Fruit fly (Drosophila melanogaster): ENCODE data around the gene Ugt302E1.

The Ugt302E1 gene

DNA sequence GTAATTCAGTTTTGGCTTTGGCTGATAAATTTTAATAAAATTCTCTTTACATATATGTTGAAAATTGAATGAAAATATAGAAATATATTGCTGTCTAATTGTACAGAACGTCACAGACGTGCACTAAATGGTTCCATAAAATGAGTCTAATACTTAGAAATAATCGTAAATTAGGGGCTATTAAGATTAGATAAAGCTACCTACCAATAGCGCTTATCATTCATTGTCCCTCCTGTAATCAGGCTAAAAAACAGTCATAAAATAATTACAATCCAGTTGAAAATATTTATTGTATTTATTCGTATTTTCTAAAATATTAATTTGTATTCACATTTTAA is 18.7 kb downstream of the Ugt302E1 start (continued):
- no peak for TF ChIP-seq Spps (tag; optimal IDR thresholded peaks at IDR 0.05)
- no peak for TF ChIP-seq cwo (GFP tag; optimal IDR thresholded peaks at IDR 0.05)
- TF ChIP-seq exex (tag; optimal IDR thresholded peaks at IDR 0.05): peak; percentile 98
- no peak for TF ChIP-seq tx (GFP tag; optimal IDR thresholded peaks at IDR 0.05)
- TF ChIP-seq Med (GFP tag): no peak
- no peak for TF ChIP-seq CG34224 (GFP tag; IDR thresholded peaks at IDR 0.05; ENCODE audit: partially characterized antibody)
- no peak for TF ChIP-seq CG7372 (GFP tag; IDR thresholded peaks at IDR 0.05)
- TF ChIP-seq CG15479 (GFP tag; optimal IDR thresholded peaks at IDR 0.05): no peak
- TF ChIP-seq CG18599 (GFP tag; optimal IDR thresholded peaks at IDR 0.05): peak; percentile 29
- TF ChIP-seq Rfx (GFP tag; IDR thresholded peaks at IDR 0.05): no peak
- no peak for TF ChIP-seq abd-A (tag; optimal IDR thresholded peaks at IDR 0.05)
- no peak for TF ChIP-seq repo (GFP tag; optimal IDR thresholded peaks at IDR 0.05)
- no peak for TF ChIP-seq CG18476 (GFP tag; optimal IDR thresholded peaks at IDR 0.05)
- TF ChIP-seq CG4328 (GFP tag; optimal IDR thresholded peaks at IDR 0.05): no peak
- peak in 1 of 2 experiments; percentile 23 for TF ChIP-seq Trl (optimal IDR thresholded peaks at IDR 0.05)
- TF ChIP-seq Trl (GFP tag; optimal IDR thresholded peaks at IDR 0.05): no peak
- peak; percentile 44 for TF ChIP-seq sug (tag; optimal IDR thresholded peaks at IDR 0.05)
- TF ChIP-seq prd (optimal IDR thresholded peaks at IDR 0.05): no peak
- TF ChIP-seq prd (GFP tag; IDR thresholded peaks at IDR 0.05): no peak
- no peak for TF ChIP-seq Ada2b (GFP tag; IDR thresholded peaks at IDR 0.05)
- no peak for TF ChIP-seq CoRest (tag; optimal IDR thresholded peaks at IDR 0.05)
- TF ChIP-seq maf-S (GFP tag; optimal IDR thresholded peaks at IDR 0.05): no peak
- TF ChIP-seq gfzf (GFP tag; optimal IDR thresholded peaks at IDR 0.05): no peak
- peak; percentile 9 for TF ChIP-seq CrebB (tag; optimal IDR thresholded peaks at IDR 0.05)
- no peak for TF ChIP-seq CG11696 (GFP tag; IDR thresholded peaks at IDR 0.05)
- no peak for TF ChIP-seq Optix (GFP tag; IDR thresholded peaks at IDR 0.05)
- TF ChIP-seq zfh1 (GFP tag; IDR thresholded peaks at IDR 0.05): no peak
- TF ChIP-seq grn (GFP tag; optimal IDR thresholded peaks at IDR 0.05): peak; percentile 29

DNA sequence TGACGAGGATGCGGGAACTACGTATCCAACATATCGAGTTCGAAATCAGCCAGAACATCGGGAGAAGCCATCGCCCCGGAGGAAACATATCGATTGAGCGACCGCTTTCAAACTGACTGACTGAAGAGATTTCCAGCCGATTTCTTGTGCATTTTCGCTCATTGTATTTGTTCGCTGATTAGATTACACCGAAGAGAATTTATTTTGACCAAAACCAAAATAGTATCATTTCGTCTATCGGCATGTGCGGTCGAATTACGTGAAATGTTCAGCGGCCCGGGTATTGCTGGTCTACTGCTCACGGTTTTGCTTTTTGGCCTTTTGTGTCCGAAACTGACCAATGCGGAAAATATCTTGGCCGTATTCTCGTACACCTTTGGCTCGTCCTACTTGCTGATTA is 20.9 kb downstream of the Ugt302E1 start, which contains the start of the genes Ugt304A1 and Ugt303A1:
Gene Ugt304A1, minus strand, starts transcription at position 101 of the 400 bp plus-strand sequence.
Gene Ugt303A1, plus strand, starts transcription at position 222 of the 400 bp plus-strand sequence.
- TF ChIP-seq gem (tag; optimal IDR thresholded peaks at IDR 0.05) (no peak), lab (GFP tag; optimal IDR thresholded peaks at IDR 0.05) (peak; percentile 5), CG3163 (GFP tag; optimal IDR thresholded peaks at IDR 0.05) (peak; percentile 26), Jarid2 (GFP tag; optimal IDR thresholded peaks at IDR 0.05) (peak; percentile 36), Rfx (GFP tag; IDR thresholded peaks at IDR 0.05) (peak; percentile 20; the same call in 1 of the 2 replicates), Fer3 (tag; optimal IDR thresholded peaks at IDR 0.05) (no peak), scrt (GFP tag; optimal IDR thresholded peaks at IDR 0.05) (no peak), exex (tag; optimal IDR thresholded peaks at IDR 0.05) (peak; percentile 18), nom (GFP tag; optimal IDR thresholded peaks at IDR 0.05) (no peak), Trl (optimal IDR thresholded peaks at IDR 0.05) (peak in 1 of 2 experiments; percentile 5), Trl (GFP tag; optimal IDR thresholded peaks at IDR 0.05) (no peak), CG12769 (tag; optimal IDR thresholded peaks at IDR 0.05) (no peak)

DNA sequence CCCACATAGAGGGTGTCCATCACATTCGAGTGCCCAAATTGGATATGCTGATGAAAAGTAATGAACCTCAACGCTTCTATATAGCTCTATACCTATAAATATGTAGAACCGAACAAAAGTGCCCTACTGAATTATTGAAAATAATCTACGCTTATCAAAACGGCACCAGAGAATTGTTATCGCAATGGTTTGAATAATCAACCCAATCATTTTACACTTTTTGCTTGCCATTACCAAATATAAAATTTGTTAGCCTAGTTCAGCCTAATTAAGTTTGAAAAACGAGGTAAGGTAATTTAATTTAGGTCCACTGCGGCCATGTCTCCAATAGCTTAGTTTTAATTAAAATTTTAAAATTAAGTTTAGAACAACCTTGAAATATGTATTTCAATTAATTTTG is 21.4 kb downstream of the Ugt302E1 start:
- TF ChIP-seq CG4707 (GFP tag; optimal IDR thresholded peaks at IDR 0.05) (no peak), exex (tag; optimal IDR thresholded peaks at IDR 0.05) (peak; percentile 62), mirr (GFP tag; optimal IDR thresholded peaks at IDR 0.05) (peak; percentile 57), odd (GFP tag; optimal IDR thresholded peaks at IDR 0.05) (no peak), Trl (optimal IDR thresholded peaks at IDR 0.05) (no peak), Trl (GFP tag; optimal IDR thresholded peaks at IDR 0.05) (no peak), grau (tag; optimal IDR thresholded peaks at IDR 0.05) (no peak)
